Worm (Caenorhabditis elegans) whole organism, L3 larva: Measurements from ENCODE around the gene VW02B12L.2.

Experiments
- R02D3.7 ChIP-seq: fragments of 150-350 bp; optimal IDR thresholded peaks from 2 replicates; lab custom pipeline; 2014; ENCODE audit warnings: missing biosample characterization, missing genetic modification characterization
- fos-1 ChIP-seq: fragments of 150-350 bp; optimal IDR thresholded peaks from 2 replicates; lab custom pipeline; 2014; ENCODE audit warnings: missing biosample characterization, missing genetic modification characterization
- nhr-237 ChIP-seq: fragments of 150-350 bp; optimal IDR thresholded peaks from 2 replicates; lab custom pipeline; 2014; ENCODE audit warnings: missing biosample characterization, missing genetic modification characterization
- nhr-28 ChIP-seq: fragments of 150-350 bp; optimal IDR thresholded peaks from 2 replicates; lab custom pipeline; 2014; ENCODE audit warnings: missing biosample characterization, missing genetic modification characterization
- unc-62 ChIP-seq: fragments of 150-350 bp; sonication (generic microtip); optimal IDR thresholded peaks from 4 replicates; lab custom pipeline; 2014; ENCODE audit warnings: missing biosample characterization, missing genetic modification reagents, missing genetic modification characterization
- zag-1 ChIP-seq: fragments of 150-350 bp; optimal IDR thresholded peaks from 2 replicates; lab custom pipeline; 2014; ENCODE audit warnings: missing biosample characterization, missing genetic modification characterization

- TF ChIP-seq zag-1 (tag; lab: Kevin White, UChicago): no peak
- TF ChIP-seq fos-1 (tag; lab: Kevin White, UChicago): no peak
- no peak for TF ChIP-seq nhr-28 (tag; lab: Kevin White, UChicago)
- no peak for TF ChIP-seq R02D3.7 (tag; lab: Kevin White, UChicago)
- TF ChIP-seq unc-62 (GFP tag; lab: Kevin White, UChicago): no peak
- TF ChIP-seq nhr-237 (tag; lab: Kevin White, UChicago): no peak
Observed at ce11 chrII:11450882-11451281, 10.8 kb upstream of the VW02B12L.2 start.
